Worm (Caenorhabditis elegans) whole organism, L4 larva: ENCODE data around the gene C44F1.1.
A peak's percentile ranks its signal among the peaks of the same experiment; 100 is the strongest.

ENCODE experiments used
- F10B5.3 ChIP-seq: sonication (generic microtip); optimal IDR thresholded peaks from 2 replicates; lab custom pipeline; 2016; ENCODE audit warnings: mild to moderate bottlenecking, missing genetic modification characterization, missing compliant biosample characterization
- F37D6.2 ChIP-seq: sonication (generic microtip); optimal IDR thresholded peaks from 2 replicates; lab custom pipeline; 2016; ENCODE audit warnings: mild to moderate bottlenecking, missing genetic modification characterization, missing compliant biosample characterization
- F44E2.7 ChIP-seq: fragments of 200-800 bp; sonication (Bioruptor generic); IDR thresholded peaks from 2 replicates; pipeline ENCODE4 v2.1.2; 2022; ENCODE audit warnings: missing genetic modification characterization, missing compliant biosample characterization
- R02D3.7 ChIP-seq: fragments of 150-350 bp; sonication (generic microtip); optimal IDR thresholded peaks from 3 replicates; lab custom pipeline; 2014; ENCODE audit warnings: missing biosample characterization, missing genetic modification characterization
- Y75B8A.6 ChIP-seq: fragments of 200-800 bp; sonication (Bioruptor generic); IDR thresholded peaks from 2 replicates; pipeline ENCODE4 v1.3.6; 2022; ENCODE audit warnings: missing genetic modification reagents, missing genetic modification characterization, missing compliant biosample characterization
- ZK546.5 ChIP-seq, 2 experiments: sonication (generic microtip); optimal IDR thresholded peaks; 2 replicates each; lab custom pipeline; 2017; ENCODE audit warnings: missing biosample characterization in 2 of 2, missing genetic modification characterization in 2 of 2
- aha-1 ChIP-seq: fragments of 150-350 bp; peaks from one replicate; lab custom pipeline; 2014; ENCODE audit warnings: missing biosample characterization, missing genetic modification characterization
- attf-4 ChIP-seq: sonication (generic microtip); optimal IDR thresholded peaks from 3 replicates; lab custom pipeline; 2017; ENCODE audit warnings: missing biosample characterization, missing genetic modification characterization
- ceh-44 ChIP-seq: fragments of 200-800 bp; sonication (Bioruptor generic); IDR thresholded peaks from 2 replicates; pipeline ENCODE4 v1.3.6; 2022; ENCODE audit warnings: missing genetic modification reagents, missing genetic modification characterization, missing compliant biosample characterization
- ces-1 ChIP-seq: fragments of 150-350 bp; sonication (generic microtip); optimal IDR thresholded peaks from 4 replicates; lab custom pipeline; 2014; ENCODE audit warnings: missing biosample characterization, missing genetic modification reagents, missing genetic modification characterization
- cey-2 ChIP-seq: sonication (generic microtip); optimal IDR thresholded peaks from 3 replicates; lab custom pipeline; 2017; ENCODE audit warnings: missing genetic modification characterization, mild to moderate bottlenecking, missing compliant biosample characterization, antibody characterized with exemption, borderline replicate concordance; ENCODE audit not compliant: insufficient read depth
- ctbp-1 ChIP-seq: fragments of 200-800 bp; sonication (Bioruptor generic); IDR thresholded peaks from 2 replicates; pipeline ENCODE4 v1.3.6; 2022; ENCODE audit warnings: missing genetic modification reagents, missing genetic modification characterization, missing compliant biosample characterization
- daf-16 ChIP-seq, 3 experiments: sonication (generic microtip); optimal IDR thresholded peaks; 2 replicates each; lab custom pipeline; 2016 to 2017; ENCODE audit warnings: missing genetic modification characterization in 3 of 3, missing genetic modification reagents in 3 of 3, mild to moderate bottlenecking in 2 of 3, missing compliant biosample characterization in 2 of 3, missing biosample characterization in 1 of 3, moderate library complexity in 1 of 3
- daf-19 ChIP-seq: fragments of 200-800 bp; sonication (Bioruptor generic); conservative IDR thresholded peaks from 2 replicates; pipeline ENCODE4 v1.3.6; 2022; ENCODE audit warnings: missing genetic modification characterization, missing compliant biosample characterization
- daf-8 ChIP-seq: fragments of 200-800 bp; sonication (Bioruptor generic); IDR thresholded peaks from 2 replicates; pipeline ENCODE4 v1.3.6; 2022; ENCODE audit warnings: missing genetic modification characterization, missing compliant biosample characterization
- dmd-8 ChIP-seq: fragments of 200-800 bp; sonication (Bioruptor generic); IDR thresholded peaks from 2 replicates; pipeline ENCODE4 v1.3.6; 2022; ENCODE audit warnings: missing genetic modification characterization, missing compliant biosample characterization
- fkh-10 ChIP-seq: fragments of 150-350 bp; optimal IDR thresholded peaks from 2 replicates; lab custom pipeline; 2014; ENCODE audit warnings: missing biosample characterization, missing genetic modification reagents, missing genetic modification characterization
- hlh-11 ChIP-seq: fragments of 200-800 bp; sonication (Bioruptor generic); optimal IDR thresholded peaks from 2 replicates; lab custom pipeline; 2018; ENCODE audit warnings: mild to moderate bottlenecking, missing genetic modification characterization, missing compliant biosample characterization
- hlh-30 ChIP-seq: sonication (generic microtip); optimal IDR thresholded peaks from 2 replicates; lab custom pipeline; 2017; ENCODE audit warnings: antibody characterized with exemption, mild to moderate bottlenecking, missing genetic modification characterization, missing compliant biosample characterization; ENCODE audit not compliant: insufficient read depth
- jun-1 ChIP-seq: fragments of 150-350 bp; optimal IDR thresholded peaks from 2 replicates; lab custom pipeline; 2014; ENCODE audit warnings: missing biosample characterization, missing genetic modification reagents, missing genetic modification characterization
- lim-7 ChIP-seq: fragments of 200-800 bp; sonication (Bioruptor generic); IDR thresholded peaks from 2 replicates; pipeline ENCODE4 v1.3.6; 2022; ENCODE audit warnings: missing genetic modification characterization, missing compliant biosample characterization
- lin-15B ChIP-seq: fragments of 150-350 bp; sonication (generic microtip); optimal IDR thresholded peaks from 3 replicates; lab custom pipeline; 2014; ENCODE audit warnings: missing biosample characterization, missing genetic modification characterization
- lin-29 ChIP-seq: fragments of 200-800 bp; sonication (Bioruptor generic); IDR thresholded peaks from 2 replicates; pipeline ENCODE4 v1.3.6; 2022; ENCODE audit warnings: missing genetic modification reagents, missing genetic modification characterization, missing compliant biosample characterization
- lin-38 ChIP-seq: fragments of 200-800 bp; sonication (Bioruptor generic); IDR thresholded peaks from 2 replicates; pipeline ENCODE4 v1.3.6; 2022; ENCODE audit warnings: missing genetic modification reagents, missing genetic modification characterization, missing compliant biosample characterization
- lir-3 ChIP-seq: sonication (generic microtip); optimal IDR thresholded peaks from 2 replicates; lab custom pipeline; 2016; ENCODE audit warnings: mild to moderate bottlenecking, missing genetic modification characterization, missing compliant biosample characterization
- lsy-2 ChIP-seq, 2 experiments: fragments of 150-350 bp in 1 of 2; sonication (generic microtip) in 1 of 2; optimal IDR thresholded peaks; 2 replicates each; lab custom pipeline; 2014 to 2017; ENCODE audit warnings: missing biosample characterization in 2 of 2, missing genetic modification characterization in 2 of 2
- madf-5 ChIP-seq, 2 experiments: fragments of 200-800 bp; sonication (Bioruptor generic); IDR thresholded peaks; 2 replicates each; pipeline ENCODE4 v1.3.6; 2022; ENCODE audit warnings: missing compliant biosample characterization in 2 of 2, missing genetic modification characterization in 2 of 2
- mxl-3 ChIP-seq: fragments of 200-800 bp; sonication (Bioruptor generic); optimal IDR thresholded peaks from 2 replicates; lab custom pipeline; 2018; ENCODE audit warnings: mild to moderate bottlenecking, missing genetic modification characterization, missing compliant biosample characterization
- nhr-10 ChIP-seq: fragments of 150-350 bp; optimal IDR thresholded peaks from 2 replicates; lab custom pipeline; 2014; ENCODE audit warnings: missing biosample characterization, missing genetic modification characterization
- nhr-11 ChIP-seq: fragments of 150-350 bp; optimal IDR thresholded peaks from 2 replicates; lab custom pipeline; 2014; ENCODE audit warnings: missing biosample characterization, missing genetic modification characterization
- nhr-111 ChIP-seq: fragments of 200-800 bp; sonication (Bioruptor generic); optimal IDR thresholded peaks from 2 replicates; lab custom pipeline; 2018; ENCODE audit warnings: mild to moderate bottlenecking, missing genetic modification characterization, missing compliant biosample characterization
- nhr-28 ChIP-seq: fragments of 150-350 bp; optimal IDR thresholded peaks from 2 replicates; lab custom pipeline; 2014; ENCODE audit warnings: missing biosample characterization, missing genetic modification characterization
- nhr-41 ChIP-seq: fragments of 200-800 bp; sonication (Bioruptor generic); IDR thresholded peaks from 2 replicates; pipeline ENCODE4 v1.3.6; 2022; ENCODE audit warnings: missing genetic modification reagents, missing genetic modification characterization, missing compliant biosample characterization
- nhr-48 ChIP-seq: sonication (generic microtip); optimal IDR thresholded peaks from 2 replicates; lab custom pipeline; 2016; ENCODE audit warnings: mild to moderate bottlenecking, missing genetic modification characterization, missing compliant biosample characterization
- nhr-6 ChIP-seq: fragments of 150-350 bp; optimal IDR thresholded peaks from 2 replicates; lab custom pipeline; 2014; ENCODE audit warnings: missing biosample characterization, missing genetic modification characterization
- pqm-1 ChIP-seq: sonication (generic microtip); optimal IDR thresholded peaks from 2 replicates; lab custom pipeline; 2017; ENCODE audit warnings: missing biosample characterization, missing genetic modification characterization
- rbr-2 ChIP-seq: sonication (generic microtip); optimal IDR thresholded peaks from 2 replicates; lab custom pipeline; 2016; ENCODE audit warnings: missing genotype, missing genetic modification characterization, missing compliant biosample characterization
- saeg-2 ChIP-seq: fragments of 200-800 bp; sonication (Bioruptor generic); IDR thresholded peaks from 2 replicates; pipeline ENCODE4 v1.3.6; 2022; ENCODE audit warnings: missing genetic modification reagents, missing genetic modification characterization, missing compliant biosample characterization
- snpc-4 ChIP-seq: fragments of 150-350 bp; optimal IDR thresholded peaks from 2 replicates; lab custom pipeline; 2014; ENCODE audit warnings: missing biosample characterization, missing genetic modification characterization
- spr-1 ChIP-seq: sonication (generic microtip); optimal IDR thresholded peaks from 2 replicates; lab custom pipeline; 2016; ENCODE audit warnings: mild to moderate bottlenecking, missing genetic modification characterization, missing compliant biosample characterization
- unc-39 ChIP-seq: sonication (generic microtip); optimal IDR thresholded peaks from 2 replicates; lab custom pipeline; 2017; ENCODE audit warnings: missing biosample characterization, missing genetic modification characterization
- unc-62 ChIP-seq, 3 experiments: fragments of 150-350 bp in 1 of 3; sonication (generic microtip); optimal IDR thresholded peaks in 2 of 3; peaks in 1 of 3; 1 replicate in 1 of 3; 2 replicates in 2 of 3; lab custom pipeline; 2014 to 2017; ENCODE audit warnings: missing biosample characterization in 3 of 3, missing genetic modification characterization in 3 of 3, missing genetic modification reagents in 3 of 3, missing genotype in 1 of 3
- vab-7 ChIP-seq: fragments of 200-800 bp; sonication (Bioruptor generic); IDR thresholded peaks from 2 replicates; pipeline ENCODE4 v1.3.6; 2022; ENCODE audit warnings: missing genetic modification reagents, missing genetic modification characterization, missing compliant biosample characterization
- zfp-3 ChIP-seq: fragments of 200-800 bp; sonication (Bioruptor generic); conservative IDR thresholded peaks from 2 replicates; pipeline ENCODE4 v1.3.6; 2022; ENCODE audit warnings: missing genetic modification reagents, missing genetic modification characterization, missing compliant biosample characterization
- zip-11 ChIP-seq: fragments of 200-800 bp; sonication (Bioruptor generic); IDR thresholded peaks from 2 replicates; pipeline ENCODE4 v1.3.6; 2022; ENCODE audit warnings: missing genetic modification characterization, missing compliant biosample characterization

C44F1.1 gene

DNA sequence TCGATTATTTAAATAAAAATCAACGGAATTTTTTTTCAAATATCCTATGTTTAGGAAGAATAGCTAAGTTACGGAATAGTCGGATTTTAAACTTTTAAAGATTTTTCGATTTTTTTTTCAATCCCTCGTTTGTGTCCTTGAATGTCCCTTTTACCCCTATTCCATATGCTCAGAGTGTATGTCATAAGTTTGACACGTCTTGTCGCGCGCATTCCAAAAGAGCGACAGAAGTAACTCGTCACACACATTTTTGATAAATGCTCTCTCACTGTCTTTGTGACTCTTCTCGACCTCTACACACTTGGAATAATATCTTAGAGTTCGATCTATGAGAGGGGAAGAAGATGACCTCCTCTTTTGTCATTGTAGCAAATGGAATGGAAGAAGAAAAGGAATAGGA lies 18.6 kb upstream of the C44F1.1 start:
- peak in 1 of 2 experiments; percentile 96 for TF ChIP-seq unc-62 (GFP tag; optimal IDR thresholded peaks at IDR 0.05 in 1 of 2; lab: Kevin White, UChicago)
- no peak for TF ChIP-seq unc-62 (tag; optimal IDR thresholded peaks at IDR 0.05; lab: Kevin White, UChicago)
- peak; percentile 35 for TF ChIP-seq hlh-30 (tag; lab: Kevin White, UChicago)
- no peak for TF ChIP-seq ces-1 (GFP tag; lab: Kevin White, UChicago)
- no peak for TF ChIP-seq lin-29 (GFP tag; lab: Robert Waterston, UW)
- no peak for TF ChIP-seq F10B5.3 (tag; lab: Kevin White, UChicago)

DNA sequence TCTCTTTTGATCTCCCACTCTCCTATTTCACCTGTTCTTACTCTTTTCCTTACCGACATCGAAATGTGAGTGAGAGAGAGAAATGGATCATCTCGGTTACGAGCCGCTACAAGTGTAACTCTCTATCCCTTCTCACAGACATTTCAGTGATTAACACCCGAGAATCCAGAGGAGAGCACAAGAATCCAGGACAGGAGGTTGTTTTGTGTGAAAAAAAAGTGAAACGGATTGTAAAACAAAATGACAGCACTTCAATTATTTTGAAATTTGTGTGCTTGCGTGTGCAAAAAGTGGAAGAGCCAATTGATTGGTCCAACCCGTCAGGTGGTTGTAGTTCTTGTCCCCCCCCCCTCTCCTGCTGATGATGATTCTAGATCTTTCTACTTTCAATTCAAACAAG lies 17.5 kb upstream of the C44F1.1 start:
- TF ChIP-seq nhr-10 (tag; lab: Kevin White, UChicago), result no peak
- no peak for TF ChIP-seq saeg-2 (GFP tag; lab: Robert Waterston, UW)
- peak; percentile 73 for TF ChIP-seq nhr-11 (tag; lab: Kevin White, UChicago)
- TF ChIP-seq daf-16 (GFP tag; optimal IDR thresholded peaks at IDR 0.05; lab: Kevin White, UChicago), result peak in 1 of 2 experiments; percentile 84
- no peak for TF ChIP-seq daf-16 (tag; optimal IDR thresholded peaks at IDR 0.05; lab: Kevin White, UChicago)
- peak; percentile 23 for TF ChIP-seq hlh-30 (tag; lab: Kevin White, UChicago)
- TF ChIP-seq hlh-11, result peak; percentile 46
- TF ChIP-seq unc-39 (tag; lab: Kevin White, UChicago), result no peak
- TF ChIP-seq nhr-28 (tag; lab: Kevin White, UChicago), result peak; percentile 24
- peak; percentile 94 for TF ChIP-seq aha-1 (tag; lab: Kevin White, UChicago)
- TF ChIP-seq Y75B8A.6 (GFP tag; lab: Robert Waterston, UW), result no peak
- no peak for TF ChIP-seq nhr-48
- no peak for TF ChIP-seq snpc-4 (tag; lab: Kevin White, UChicago)
- no peak for TF ChIP-seq F44E2.7 (GFP tag; lab: Robert Waterston, UW)
- no peak for TF ChIP-seq ctbp-1 (GFP tag; lab: Robert Waterston, UW)
- TF ChIP-seq, all 104 proteins: peak for 6

DNA sequence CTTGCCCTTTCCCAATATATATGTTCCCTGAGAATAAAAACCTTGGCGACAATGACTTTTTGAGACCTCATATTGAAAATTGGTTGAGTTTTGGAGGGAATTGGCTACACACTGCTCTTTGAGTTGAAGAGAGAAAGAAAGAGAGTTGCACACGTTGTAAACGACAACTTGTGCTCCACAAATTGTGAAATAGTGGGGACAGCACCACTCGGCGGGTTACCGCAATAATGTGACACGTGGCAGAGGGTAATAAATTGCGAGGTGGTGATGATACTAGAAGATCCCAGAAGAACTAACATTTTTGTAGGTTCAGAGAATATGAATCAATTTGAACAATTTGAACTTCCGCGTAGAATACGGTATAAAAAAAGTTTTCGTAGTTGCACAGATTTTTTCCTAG lies 16.5 kb upstream of the C44F1.1 start:
- TF ChIP-seq lin-38, result no peak
- no peak for TF ChIP-seq ZK546.5 (tag; optimal IDR thresholded peaks at IDR 0.05; lab: Kevin White, UChicago)
- TF ChIP-seq spr-1 (tag; lab: Kevin White, UChicago), result no peak
- no peak for TF ChIP-seq snpc-4 (tag; lab: Kevin White, UChicago)
- TF ChIP-seq F37D6.2 (tag; lab: Kevin White, UChicago), result no peak
- no peak for TF ChIP-seq nhr-111 (GFP tag; lab: Kevin White, UChicago)
- peak; percentile 68 for TF ChIP-seq nhr-11 (tag; lab: Kevin White, UChicago)
- TF ChIP-seq madf-5 (GFP tag; IDR thresholded peaks at IDR 0.05; lab: Robert Waterston, UW), result no peak
- no peak for TF ChIP-seq daf-19
- no peak for TF ChIP-seq nhr-41 (GFP tag; lab: Robert Waterston, UW)
- no peak for TF ChIP-seq lin-15B (tag; lab: Kevin White, UChicago)
- TF ChIP-seq cey-2 (tag; lab: Kevin White, UChicago), result no peak
- TF ChIP-seq fkh-10 (GFP tag; lab: Kevin White, UChicago), result no peak
- peak; percentile 42 for TF ChIP-seq mxl-3 (GFP tag; lab: Kevin White, UChicago)
- TF ChIP-seq lim-7 (GFP tag; lab: Robert Waterston, UW), result no peak
- TF ChIP-seq lir-3 (tag; lab: Kevin White, UChicago), result no peak
- TF ChIP-seq hlh-11, result no peak
- TF ChIP-seq daf-16 (GFP tag; optimal IDR thresholded peaks at IDR 0.05; lab: Kevin White, UChicago), result peak in 1 of 2 experiments; percentile 11
- TF ChIP-seq daf-16 (tag; optimal IDR thresholded peaks at IDR 0.05; lab: Kevin White, UChicago), result no peak
- TF ChIP-seq jun-1 (tag; lab: Kevin White, UChicago), result no peak
- no peak for TF ChIP-seq nhr-6 (tag; lab: Kevin White, UChicago)
- no peak for TF ChIP-seq lsy-2 (tag; optimal IDR thresholded peaks at IDR 0.05; lab: Kevin White, UChicago)
- TF ChIP-seq nhr-10 (tag; lab: Kevin White, UChicago), result no peak
- TF ChIP-seq aha-1 (tag; lab: Kevin White, UChicago), result peak; percentile 78
- no peak for TF ChIP-seq F10B5.3 (tag; lab: Kevin White, UChicago)
- TF ChIP-seq attf-4, result no peak
- TF ChIP-seq R02D3.7, result no peak
- TF ChIP-seq zip-11, result no peak
- no peak for TF ChIP-seq dmd-8 (GFP tag; lab: Robert Waterston, UW)
- no peak for TF ChIP-seq unc-39 (tag; lab: Kevin White, UChicago)
- no peak for TF ChIP-seq daf-8 (GFP tag; lab: Robert Waterston, UW)
- no peak for TF ChIP-seq pqm-1
- no peak for TF ChIP-seq rbr-2 (tag; lab: Kevin White, UChicago)
- TF ChIP-seq saeg-2 (GFP tag; lab: Robert Waterston, UW), result no peak
- peak in 1 of 2 experiments; percentile 62 for TF ChIP-seq unc-62 (GFP tag; optimal IDR thresholded peaks at IDR 0.05 in 1 of 2; lab: Kevin White, UChicago)
- no peak for TF ChIP-seq unc-62 (tag; optimal IDR thresholded peaks at IDR 0.05; lab: Kevin White, UChicago)
- TF ChIP-seq zfp-3 (GFP tag; lab: Robert Waterston, UW), result no peak
- no peak for TF ChIP-seq ceh-44
- TF ChIP-seq vab-7 (GFP tag; lab: Robert Waterston, UW), result no peak
- peak; percentile 21 for TF ChIP-seq nhr-28 (tag; lab: Kevin White, UChicago)
